Worm (Caenorhabditis elegans) whole organism, L4/young adult: ENCODE measurements around the gene set-14.

Source experiments
- W03F9.2 ChIP-seq: fragments of 150-350 bp; optimal IDR thresholded peaks from 2 replicates; lab custom pipeline; 2014; ENCODE audit warnings: missing biosample characterization, missing genetic modification characterization
- him-1 ChIP-seq: sonication (generic microtip); optimal IDR thresholded peaks from 2 replicates; lab custom pipeline; 2016; ENCODE audit warnings: missing genotype, missing genetic modification reagents, missing genetic modification characterization, missing compliant biosample characterization

ce11 chrII:10840067-10840466 is 44.0 kb upstream of the set-14 start:
- TF ChIP-seq him-1 (tag; lab: Kevin White, UChicago), result peak; percentile 95
- TF ChIP-seq W03F9.2 (tag; lab: Kevin White, UChicago), result peak; percentile 57
